Fruit fly (Drosophila melanogaster) whole organism, embryonic: ENCODE data around the gene scrib.

Experiments
- Bteb2 ChIP-seq: fragments of 200-800 bp; sonication (Bioruptor generic); optimal IDR thresholded peaks from 2 replicates; lab custom pipeline; 2016; ENCODE audit warnings: missing biosample characterization, missing genetic modification characterization
- CG10431 ChIP-seq: fragments of 200-800 bp; sonication (Bioruptor generic); optimal IDR thresholded peaks from 3 replicates; lab custom pipeline; 2018; ENCODE audit warnings: missing biosample characterization, mild to moderate bottlenecking, missing genetic modification characterization
- CG10959 ChIP-seq: fragments of 200-800 bp; sonication (Bioruptor generic); IDR thresholded peaks from 2 replicates; pipeline ENCODE4 v1.3.6; 2022; ENCODE audit warnings: missing biosample characterization, missing genetic modification characterization
- CG11456 ChIP-seq: fragments of 200-800 bp; sonication (Bioruptor generic); IDR thresholded peaks from 3 replicates; pipeline ENCODE4 v1.3.6; 2022; ENCODE audit warnings: missing biosample characterization, missing genetic modification characterization
- CG12071 ChIP-seq: fragments of 200-800 bp; sonication (Bioruptor generic); optimal IDR thresholded peaks from 3 replicates; lab custom pipeline; 2018; ENCODE audit warnings: missing biosample characterization, mild to moderate bottlenecking, missing genetic modification characterization
- CG14965 ChIP-seq: fragments of 200-800 bp; sonication (Bioruptor generic); optimal IDR thresholded peaks from 2 replicates; lab custom pipeline; 2016; ENCODE audit warnings: missing biosample characterization, missing genetic modification characterization, borderline replicate concordance
- CG18476 ChIP-seq: fragments of 200-800 bp; sonication (Bioruptor generic); optimal IDR thresholded peaks from 2 replicates; lab custom pipeline; 2016; ENCODE audit warnings: missing biosample characterization, mild to moderate bottlenecking, missing genetic modification characterization
- CG18619 ChIP-seq: fragments of 200-800 bp; sonication (Bioruptor generic); optimal IDR thresholded peaks from 3 replicates; lab custom pipeline; 2017; ENCODE audit warnings: missing biosample characterization, mild to moderate bottlenecking, missing genetic modification characterization
- CG18764 ChIP-seq: fragments of 200-800 bp; sonication (Bioruptor generic); optimal IDR thresholded peaks from 3 replicates; lab custom pipeline; 2016; ENCODE audit warnings: missing biosample characterization, missing genetic modification characterization
- CG30431 ChIP-seq: fragments of 200-800 bp; sonication (Bioruptor generic); optimal IDR thresholded peaks from 2 replicates; lab custom pipeline; 2017; ENCODE audit warnings: missing biosample characterization, missing genetic modification characterization
- CG3163 ChIP-seq: fragments of 200-800 bp; sonication (Bioruptor generic); optimal IDR thresholded peaks from 3 replicates; lab custom pipeline; 2016; ENCODE audit warnings: missing biosample characterization, missing genetic modification characterization
- CG34422 ChIP-seq: fragments of 200-800 bp; sonication (Bioruptor generic); IDR thresholded peaks from 3 replicates; pipeline ENCODE4 v1.3.6; 2022; ENCODE audit warnings: missing biosample characterization, missing genetic modification characterization
- CG5953 ChIP-seq: fragments of 200-800 bp; sonication (Bioruptor generic); IDR thresholded peaks from 2 replicates; pipeline ENCODE4 v1.3.6; 2022; ENCODE audit warnings: missing biosample characterization, missing genetic modification characterization
- CG6854 ChIP-seq: fragments of 200-800 bp; sonication (Bioruptor generic); optimal IDR thresholded peaks from 3 replicates; lab custom pipeline; 2017; ENCODE audit warnings: missing biosample characterization, mild to moderate bottlenecking, missing genetic modification characterization
- CG9932 ChIP-seq: fragments of 200-800 bp; sonication (Bioruptor generic); IDR thresholded peaks from 2 replicates; pipeline ENCODE4 v1.3.6; 2022; ENCODE audit warnings: missing biosample characterization, missing genetic modification characterization
- Camta ChIP-seq: fragments of 200-800 bp; sonication (Bioruptor generic); optimal IDR thresholded peaks from 2 replicates; lab custom pipeline; 2016; ENCODE audit warnings: missing biosample characterization, missing genetic modification characterization
- Fer2 ChIP-seq: fragments of 200-800 bp; sonication (Bioruptor generic); optimal IDR thresholded peaks from 2 replicates; lab custom pipeline; 2018; ENCODE audit warnings: missing biosample characterization, mild to moderate bottlenecking, missing genetic modification characterization, moderate library complexity
- Gug ChIP-seq: fragments of 200-800 bp; sonication (Bioruptor generic); IDR thresholded peaks from 4 replicates; pipeline ENCODE4 v1.3.6; 2022; ENCODE audit warnings: missing biosample characterization, missing genetic modification characterization
- Lim3 ChIP-seq: fragments of 200-800 bp; sonication (Bioruptor generic); IDR thresholded peaks from 2 replicates; pipeline ENCODE4 v1.3.6; 2022; ENCODE audit warnings: missing biosample characterization, missing genetic modification characterization
- Mad ChIP-seq: fragments of 200-800 bp; sonication (Bioruptor generic); optimal IDR thresholded peaks from 2 replicates; lab custom pipeline; 2016; ENCODE audit warnings: missing biosample characterization, missing genetic modification characterization
- NC2β ChIP-seq: fragments of 200-800 bp; sonication (Bioruptor generic); optimal IDR thresholded peaks from 2 replicates; lab custom pipeline; 2016; ENCODE audit warnings: missing biosample characterization, missing genetic modification characterization
- Neu2 ChIP-seq: fragments of 200-800 bp; sonication (Bioruptor generic); optimal IDR thresholded peaks from 3 replicates; lab custom pipeline; 2016; ENCODE audit warnings: missing biosample characterization, missing genetic modification characterization, borderline replicate concordance
- Rx ChIP-seq: fragments of 200-800 bp; sonication (Bioruptor generic); IDR thresholded peaks from 2 replicates; pipeline ENCODE4 v1.3.6; 2022; ENCODE audit warnings: missing biosample characterization, missing genetic modification characterization
- Stat92E ChIP-seq, 3 experiments: fragments of >200 bp in 2 of 3; fragments of 200-800 bp in 1 of 3; sonication (Bioruptor generic) in 1 of 3; optimal IDR thresholded peaks; 2 replicates each; lab custom pipeline; 2017 to 2019; ENCODE audit warnings: missing biosample characterization in 3 of 3, missing genetic modification characterization in 3 of 3, mild to moderate bottlenecking in 1 of 3, moderate library complexity in 1 of 3
- Usf ChIP-seq: fragments of 200-800 bp; sonication (Bioruptor generic); optimal IDR thresholded peaks from 2 replicates; lab custom pipeline; 2017; ENCODE audit warnings: missing genotype, missing biosample characterization, missing genetic modification characterization
- abd-A ChIP-seq: fragments of 200-800 bp; sonication (Bioruptor generic); optimal IDR thresholded peaks from 3 replicates; lab custom pipeline; 2019; ENCODE audit warnings: missing biosample characterization, mild to moderate bottlenecking, missing genetic modification characterization, moderate library complexity
- ato ChIP-seq: fragments of 200-800 bp; sonication (Bioruptor generic); IDR thresholded peaks from 2 replicates; pipeline ENCODE4 v1.3.6; 2022; ENCODE audit warnings: missing biosample characterization, missing genetic modification characterization; ENCODE audit not compliant: partially characterized antibody
- bcd ChIP-seq: fragments of 200-800 bp; sonication (Bioruptor generic); optimal IDR thresholded peaks from 2 replicates; lab custom pipeline; 2017; ENCODE audit warnings: missing biosample characterization, mild to moderate bottlenecking, missing genetic modification characterization
- chinmo ChIP-seq: fragments of 200-800 bp; sonication (Bioruptor generic); IDR thresholded peaks from 4 replicates; pipeline ENCODE4 v1.3.6; 2022; ENCODE audit warnings: missing biosample characterization, missing genetic modification characterization; ENCODE audit not compliant: partially characterized antibody
- danr ChIP-seq: fragments of 200-800 bp; sonication (Bioruptor generic); IDR thresholded peaks from 2 replicates; pipeline ENCODE4 v1.3.6; 2022; ENCODE audit warnings: missing biosample characterization, missing genetic modification characterization
- disco-r ChIP-seq: fragments of 200-800 bp; sonication (Bioruptor generic); optimal IDR thresholded peaks from 2 replicates; lab custom pipeline; 2016; ENCODE audit warnings: missing biosample characterization, missing genetic modification characterization
- dpn ChIP-seq, 2 experiments: fragments of 200-800 bp; sonication (Bioruptor generic); optimal IDR thresholded peaks; 3 replicates each; lab custom pipeline; 2016; ENCODE audit warnings: missing biosample characterization in 2 of 2, missing genetic modification characterization in 2 of 2
- exex ChIP-seq: fragments of 200-800 bp; sonication (Bioruptor generic); optimal IDR thresholded peaks from 4 replicates; lab custom pipeline; 2018; ENCODE audit warnings: missing biosample characterization, mild to moderate bottlenecking, missing genetic modification characterization, moderate library complexity
- gcm ChIP-seq: fragments of 200-800 bp; sonication (Bioruptor generic); optimal IDR thresholded peaks from 2 replicates; lab custom pipeline; 2019; ENCODE audit warnings: missing biosample characterization, mild to moderate bottlenecking, missing genetic modification characterization, moderate library complexity
- grau ChIP-seq: fragments of 200-800 bp; optimal IDR thresholded peaks from 3 replicates; lab custom pipeline; 2019; ENCODE audit warnings: missing biosample characterization, mild to moderate bottlenecking, missing genetic modification characterization, moderate library complexity
- ken ChIP-seq: fragments of 200-800 bp; sonication (Bioruptor generic); IDR thresholded peaks from 3 replicates; pipeline ENCODE4 v1.3.6; 2022; ENCODE audit warnings: missing biosample characterization, missing genetic modification characterization
- lilli ChIP-seq: fragments of 200-800 bp; sonication (Bioruptor generic); optimal IDR thresholded peaks from 3 replicates; lab custom pipeline; 2016; ENCODE audit warnings: missing biosample characterization, missing genetic modification characterization
- lmd ChIP-seq: fragments of 200-800 bp; sonication (Bioruptor generic); IDR thresholded peaks from 2 replicates; pipeline ENCODE4 v1.3.6; 2022; ENCODE audit warnings: missing biosample characterization, missing genetic modification characterization
- lov ChIP-seq, 2 experiments: fragments of 200-800 bp in 1 of 2; fragments of >200 bp in 1 of 2; sonication (Bioruptor generic) in 1 of 2; IDR thresholded peaks in 1 of 2; optimal IDR thresholded peaks in 1 of 2; 2 replicates in 1 of 2; 3 replicates in 1 of 2; pipeline versions ENCODE4 v1.3.6 to Lab custom; 2017 to 2022; ENCODE audit warnings: missing biosample characterization in 1 of 2, missing genetic modification characterization in 1 of 2
- luna ChIP-seq: fragments of 200-800 bp; sonication (Bioruptor generic); optimal IDR thresholded peaks from 2 replicates; lab custom pipeline; 2016; ENCODE audit warnings: missing biosample characterization, missing genetic modification characterization
- psq ChIP-seq: fragments of 200-800 bp; sonication (Bioruptor generic); optimal IDR thresholded peaks from 2 replicates; lab custom pipeline; 2017; ENCODE audit warnings: missing biosample characterization, missing genetic modification characterization
- pzg ChIP-seq: fragments of 200-800 bp; sonication (Bioruptor generic); optimal IDR thresholded peaks from 3 replicates; lab custom pipeline; 2018; ENCODE audit warnings: missing biosample characterization, mild to moderate bottlenecking, missing genetic modification characterization, moderate library complexity
- ro ChIP-seq: fragments of 200-800 bp; sonication (Bioruptor generic); IDR thresholded peaks from 2 replicates; pipeline ENCODE4 v1.3.6; 2022; ENCODE audit warnings: missing biosample characterization, missing genetic modification characterization
- shn ChIP-seq: fragments of 200-800 bp; sonication (Bioruptor generic); optimal IDR thresholded peaks from 3 replicates; lab custom pipeline; 2016; ENCODE audit warnings: missing biosample characterization, missing genetic modification characterization
- stwl ChIP-seq: fragments of 200-800 bp; sonication (Bioruptor generic); optimal IDR thresholded peaks from 3 replicates; lab custom pipeline; 2018; ENCODE audit warnings: missing biosample characterization, mild to moderate bottlenecking, missing genetic modification characterization, moderate library complexity
- twi ChIP-seq: fragments of 200-800 bp; optimal IDR thresholded peaks from 2 replicates; lab custom pipeline; 2019; ENCODE audit warnings: missing biosample characterization, mild to moderate bottlenecking, missing genetic modification characterization, moderate library complexity
- unc-4 ChIP-seq: fragments of 200-800 bp; sonication (Bioruptor generic); IDR thresholded peaks from 2 replicates; pipeline ENCODE4 v1.3.6; 2022; ENCODE audit warnings: missing biosample characterization, missing genetic modification characterization; ENCODE audit not compliant: partially characterized antibody
- z ChIP-seq: fragments of 200-800 bp; sonication (Bioruptor generic); IDR thresholded peaks from 3 replicates; pipeline ENCODE4 v1.3.6; 2022; ENCODE audit warnings: missing biosample characterization, missing genetic modification characterization
- zf30C ChIP-seq: fragments of 200-800 bp; sonication (Bioruptor generic); optimal IDR thresholded peaks from 3 replicates; lab custom pipeline; 2018; ENCODE audit warnings: missing biosample characterization, mild to moderate bottlenecking, missing genetic modification characterization

scrib gene

DNA sequence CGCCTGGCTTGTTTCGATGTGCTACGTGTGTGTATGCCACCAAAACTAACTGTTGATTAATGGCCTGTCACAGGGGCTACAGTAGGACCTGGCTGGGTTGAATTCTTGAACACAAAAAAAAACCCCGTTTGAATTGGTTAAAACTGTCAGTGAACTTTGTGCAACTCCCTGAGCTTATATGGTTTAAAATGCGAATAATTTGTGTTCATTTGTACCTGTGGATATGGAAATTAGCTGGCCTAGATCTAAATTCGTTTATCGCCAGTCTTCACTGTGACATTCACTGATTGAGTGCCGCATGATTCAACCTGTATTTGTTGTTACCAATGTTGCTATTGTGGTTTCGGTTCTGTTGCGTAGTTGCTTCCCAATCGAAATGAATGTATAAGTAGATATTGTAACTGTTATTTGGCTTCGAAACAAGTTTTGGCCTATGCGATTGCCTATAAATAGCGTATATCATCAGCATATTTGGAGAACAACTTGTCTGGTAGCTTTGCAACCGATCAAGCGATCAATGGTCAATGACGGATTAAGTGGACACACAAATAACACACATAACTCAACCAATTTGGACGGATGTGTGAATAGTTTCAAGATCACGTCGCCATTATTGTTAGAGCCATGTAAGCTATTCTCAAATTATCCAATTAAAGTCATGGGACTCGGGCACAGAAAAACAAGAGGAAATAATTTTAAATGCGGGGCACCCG, 21.5 kb downstream of the scrib start (continued):
- TF ChIP-seq lov (optimal IDR thresholded peaks at IDR 0.05; lab: Kevin White, UChicago): no peak
- TF ChIP-seq lov (GFP tag; IDR thresholded peaks at IDR 0.05; lab: Robert Waterston, UW): peak; percentile 32; the same call in 1 of the 3 replicates
- no peak for TF ChIP-seq CG18476 (GFP tag; lab: Kevin White, UChicago)
- no peak for TF ChIP-seq stwl (tag; lab: Kevin White, UChicago)
- 0 out of 2 replicates have a peak, but pooled peaks have one; percentile 8 for TF ChIP-seq ro (GFP tag; lab: Robert Waterston, UW)
- TF ChIP-seq CG11456: peak; percentile 87
- TF ChIP-seq Stat92E (GFP tag; optimal IDR thresholded peaks at IDR 0.05; lab: Kevin White, UChicago): no peak
- no peak for TF ChIP-seq Neu2 (GFP tag; lab: Kevin White, UChicago)
- TF ChIP-seq Fer2 (tag; lab: Kevin White, UChicago): peak; percentile 61
- TF ChIP-seq bcd (GFP tag; lab: Kevin White, UChicago): peak; percentile 72
- no peak for TF ChIP-seq unc-4
- peak; percentile 33 for TF ChIP-seq gcm (GFP tag; lab: Kevin White, UChicago)
- TF ChIP-seq exex (tag; lab: Kevin White, UChicago): peak; percentile 18
- TF ChIP-seq CG10431 (GFP tag; lab: Kevin White, UChicago): no peak
- TF ChIP-seq Usf (GFP tag; lab: Kevin White, UChicago): peak; percentile 17
- TF ChIP-seq abd-A (tag; lab: Kevin White, UChicago): peak; percentile 92
- peak; percentile 52 for TF ChIP-seq CG6854 (GFP tag; lab: Kevin White, UChicago)
- no peak for TF ChIP-seq Lim3 (GFP tag; lab: Robert Waterston, UW)
- TF ChIP-seq lilli (GFP tag; lab: Kevin White, UChicago): peak; percentile 91
- peak; percentile 91 for TF ChIP-seq CG9932 (GFP tag; lab: Robert Waterston, UW)
- TF ChIP-seq CG18764 (GFP tag; lab: Kevin White, UChicago): peak; percentile 33
- TF ChIP-seq ken (GFP tag; lab: Robert Waterston, UW): peak; percentile 64; the same call in 1 of the 3 replicates
- peak; percentile 68 for TF ChIP-seq CG12071 (GFP tag; lab: Kevin White, UChicago)
- TF ChIP-seq Gug (GFP tag; lab: Robert Waterston, UW): peak; percentile 73
- TF ChIP-seq CG5953 (GFP tag; lab: Robert Waterston, UW): 0 out of 2 replicates have a peak, but pooled peaks have one; percentile 30
- no peak for TF ChIP-seq luna (GFP tag; lab: Kevin White, UChicago)
- peak; percentile 73 for TF ChIP-seq shn (GFP tag; lab: Kevin White, UChicago)
- peak; percentile 71 for TF ChIP-seq Bteb2 (GFP tag; lab: Kevin White, UChicago)
- peak; percentile 81 for TF ChIP-seq CG34422 (GFP tag; lab: Robert Waterston, UW)
- TF ChIP-seq zf30C: no peak
- TF ChIP-seq z: no peak
- TF ChIP-seq NC2β: peak; percentile 50
- TF ChIP-seq psq: peak; percentile 19
- peak; percentile 3 for TF ChIP-seq pzg
- TF ChIP-seq CG10959 (GFP tag; lab: Robert Waterston, UW): no peak
- peak; percentile 44 for TF ChIP-seq CG30431 (GFP tag; lab: Kevin White, UChicago)
- peak; percentile 70 to 86 for TF ChIP-seq dpn (GFP tag; optimal IDR thresholded peaks at IDR 0.05; lab: Kevin White, UChicago)
- TF ChIP-seq twi (tag; lab: Kevin White, UChicago): no peak
- TF ChIP-seq CG18619 (GFP tag; lab: Kevin White, UChicago): peak; percentile 70
- TF ChIP-seq chinmo (GFP tag; lab: Robert Waterston, UW): peak; percentile 93
- TF ChIP-seq Rx (GFP tag; lab: Robert Waterston, UW): peak; percentile 72
- TF ChIP-seq Mad (GFP tag; lab: Kevin White, UChicago): peak; percentile 45
- peak; percentile 96 for TF ChIP-seq grau (tag; lab: Kevin White, UChicago)
- peak; percentile 10 for TF ChIP-seq disco-r (GFP tag; lab: Kevin White, UChicago)
- no peak for TF ChIP-seq CG14965 (GFP tag; lab: Kevin White, UChicago)
- peak; percentile 21 for TF ChIP-seq CG3163 (GFP tag; lab: Kevin White, UChicago)
- TF ChIP-seq lmd: peak; percentile 86
- TF ChIP-seq Camta (GFP tag; lab: Kevin White, UChicago): peak; percentile 2
- TF ChIP-seq ato (GFP tag; lab: Robert Waterston, UW): no peak
- TF ChIP-seq danr (GFP tag; lab: Robert Waterston, UW): peak; percentile 59; the same call in 1 of the 2 replicates
